Worm (Caenorhabditis elegans) whole organism, mixed stage, embryonic: ENCODE data around the gene sand-1.
A peak's percentile ranks its signal among the peaks of the same experiment; 100 is the strongest.

Experiments used
- M03D4.4 ChIP-seq: sonication (generic microtip); optimal IDR thresholded peaks from 2 replicates; lab custom pipeline; 2017; ENCODE audit warnings: mild to moderate bottlenecking, missing genetic modification characterization, missing compliant biosample characterization
- bed-3 ChIP-seq: fragments of 200-800 bp; sonication (Bioruptor generic); optimal IDR thresholded peaks from 3 replicates; lab custom pipeline; 2018; ENCODE audit warnings: mild to moderate bottlenecking, missing genetic modification characterization, moderate library complexity, missing compliant biosample characterization
- blmp-1 ChIP-seq: fragments of 150-350 bp; optimal IDR thresholded peaks from 2 replicates; lab custom pipeline; 2014; ENCODE audit warnings: missing biosample characterization, missing genetic modification characterization
- ceh-39 ChIP-seq: fragments of 150-350 bp; optimal IDR thresholded peaks from 2 replicates; lab custom pipeline; 2014; ENCODE audit warnings: missing biosample characterization, missing genetic modification characterization
- ceh-43 ChIP-seq: fragments of 200-800 bp; sonication (Bioruptor generic); optimal IDR thresholded peaks from 2 replicates; lab custom pipeline; 2018; ENCODE audit warnings: mild to moderate bottlenecking, missing genetic modification characterization, moderate library complexity, missing compliant biosample characterization
- ceh-83 ChIP-seq: fragments of 200-800 bp; sonication (Bioruptor generic); optimal IDR thresholded peaks from 2 replicates; lab custom pipeline; 2018; ENCODE audit warnings: mild to moderate bottlenecking, missing genetic modification characterization, missing compliant biosample characterization
- ces-1 ChIP-seq: fragments of 150-350 bp; optimal IDR thresholded peaks from 2 replicates; lab custom pipeline; 2014; ENCODE audit warnings: missing biosample characterization, missing genetic modification reagents, missing genetic modification characterization
- cnd-1 ChIP-seq: fragments of 200-800 bp; sonication (Bioruptor generic); optimal IDR thresholded peaks from 2 replicates; lab custom pipeline; 2018; ENCODE audit warnings: mild to moderate bottlenecking, missing genetic modification characterization, missing compliant biosample characterization
- drap-1 ChIP-seq: fragments of 200-800 bp; sonication (Bioruptor generic); optimal IDR thresholded peaks from 3 replicates; lab custom pipeline; 2018; ENCODE audit warnings: mild to moderate bottlenecking, missing genetic modification characterization, missing compliant biosample characterization
- elt-1 ChIP-seq: sonication (generic microtip); optimal IDR thresholded peaks from 2 replicates; lab custom pipeline; 2017; ENCODE audit warnings: missing genetic modification characterization, mild to moderate bottlenecking, missing compliant biosample characterization, antibody characterized with exemption, moderate library complexity, borderline replicate concordance; ENCODE audit not compliant: insufficient read depth
- elt-3 ChIP-seq: fragments of 150-350 bp; optimal IDR thresholded peaks from 2 replicates; lab custom pipeline; 2014; ENCODE audit warnings: missing biosample characterization, missing genetic modification characterization
- flh-1 ChIP-seq: fragments of 200-800 bp; sonication (Bioruptor generic); optimal IDR thresholded peaks from 2 replicates; lab custom pipeline; 2018; ENCODE audit warnings: mild to moderate bottlenecking, missing genetic modification characterization, moderate library complexity, missing compliant biosample characterization
- ham-2 ChIP-seq: fragments of 200-800 bp; sonication (Bioruptor generic); optimal IDR thresholded peaks from 2 replicates; lab custom pipeline; 2018; ENCODE audit warnings: mild to moderate bottlenecking, missing genetic modification characterization, missing compliant biosample characterization
- hlh-1 ChIP-seq: fragments of 150-350 bp; optimal IDR thresholded peaks from 2 replicates; lab custom pipeline; 2014; ENCODE audit warnings: missing biosample characterization, missing genetic modification reagents, missing genetic modification characterization
- lin-13 ChIP-seq: fragments of 150-350 bp; optimal IDR thresholded peaks from 2 replicates; lab custom pipeline; 2014; ENCODE audit warnings: missing biosample characterization, missing genetic modification characterization
- lin-32 ChIP-seq: fragments of 200-800 bp; sonication (Bioruptor generic); optimal IDR thresholded peaks from 2 replicates; lab custom pipeline; 2018; ENCODE audit warnings: mild to moderate bottlenecking, missing genetic modification characterization, missing compliant biosample characterization
- lsy-2 ChIP-seq: fragments of 150-350 bp; optimal IDR thresholded peaks from 2 replicates; lab custom pipeline; 2014; ENCODE audit warnings: missing biosample characterization, missing genetic modification characterization
- mab-5 ChIP-seq: fragments of 150-350 bp; optimal IDR thresholded peaks from 2 replicates; lab custom pipeline; 2014; ENCODE audit warnings: missing biosample characterization, missing genetic modification characterization
- mep-1 ChIP-seq: fragments of 150-350 bp; optimal IDR thresholded peaks from 2 replicates; lab custom pipeline; 2017; ENCODE audit warnings: missing biosample characterization, missing genetic modification reagents, missing genetic modification characterization, inconsistent platforms
- mls-2 ChIP-seq: sonication (generic microtip); optimal IDR thresholded peaks from 2 replicates; lab custom pipeline; 2016; ENCODE audit warnings: mild to moderate bottlenecking, missing genetic modification characterization, moderate library complexity, missing compliant biosample characterization
- nhr-2 ChIP-seq: fragments of 150-350 bp; optimal IDR thresholded peaks from 2 replicates; lab custom pipeline; 2014; ENCODE audit warnings: missing biosample characterization, missing genetic modification characterization
- nhr-237 ChIP-seq: fragments of 150-350 bp; optimal IDR thresholded peaks from 2 replicates; lab custom pipeline; 2014; ENCODE audit warnings: missing biosample characterization, missing genetic modification characterization
- nhr-28 ChIP-seq: fragments of 150-350 bp; optimal IDR thresholded peaks from 2 replicates; lab custom pipeline; 2014; ENCODE audit warnings: missing biosample characterization, missing genetic modification characterization
- nhr-76 ChIP-seq: sonication (generic microtip); optimal IDR thresholded peaks from 2 replicates; lab custom pipeline; 2017; ENCODE audit warnings: missing biosample characterization, missing genetic modification characterization
- pha-4 ChIP-seq: fragments of 150-350 bp; optimal IDR thresholded peaks from 2 replicates; lab custom pipeline; 2018; ENCODE audit warnings: missing biosample characterization, missing genetic modification reagents, missing genetic modification characterization
- sem-2 ChIP-seq: fragments of 200-800 bp; sonication (Bioruptor generic); optimal IDR thresholded peaks from 2 replicates; lab custom pipeline; 2018; ENCODE audit warnings: mild to moderate bottlenecking, missing genetic modification characterization, missing compliant biosample characterization
- snpc-4 ChIP-seq: fragments of 150-350 bp; optimal IDR thresholded peaks from 2 replicates; lab custom pipeline; 2014; ENCODE audit warnings: missing biosample characterization, missing genetic modification characterization
- sptf-1 ChIP-seq: sonication (generic microtip); optimal IDR thresholded peaks from 2 replicates; lab custom pipeline; 2017; ENCODE audit warnings: mild to moderate bottlenecking, missing genetic modification characterization, moderate library complexity, missing compliant biosample characterization
- unc-120 ChIP-seq: sonication (generic microtip); optimal IDR thresholded peaks from 2 replicates; lab custom pipeline; 2017; ENCODE audit warnings: missing genetic modification characterization, missing compliant biosample characterization; ENCODE audit not compliant: poor library complexity, severe bottlenecking
- unc-39 ChIP-seq: fragments of 150-350 bp; optimal IDR thresholded peaks from 2 replicates; lab custom pipeline; 2014; ENCODE audit warnings: missing biosample characterization, missing genetic modification characterization
- unc-62 ChIP-seq: fragments of 150-350 bp; optimal IDR thresholded peaks from 2 replicates; lab custom pipeline; 2014; ENCODE audit warnings: missing biosample characterization, missing genetic modification reagents, missing genetic modification characterization
- zip-8 ChIP-seq: fragments of 150-350 bp; optimal IDR thresholded peaks from 2 replicates; lab custom pipeline; 2014; ENCODE audit warnings: missing biosample characterization, missing genetic modification characterization
- ztf-11 ChIP-seq: fragments of 150-350 bp; optimal IDR thresholded peaks from 2 replicates; lab custom pipeline; 2014; ENCODE audit warnings: missing biosample characterization, missing genetic modification characterization

Gene sand-1

ce11 chrIV:5388477-5389065 is 21.9 kb downstream of the sand-1 start, which contains the start of gene elo-6:
Gene elo-6, minus strand, starts transcription at chrIV:5388559.
- TF ChIP-seq mls-2 (tag; lab: Kevin White, UChicago) (no peak), lsy-2 (no peak), blmp-1 (no peak), M03D4.4 (tag; lab: Kevin White, UChicago) (no peak), ham-2 (GFP tag; lab: Kevin White, UChicago) (no peak), pha-4 (tag; lab: Kevin White, UChicago) (no peak), mep-1 (no peak), sptf-1 (tag; lab: Kevin White, UChicago) (no peak)
- TF ChIP-seq, all 35 proteins: peak for 0

- TF ChIP-seq elt-3, result no peak
- no peak for TF ChIP-seq blmp-1
- no peak for TF ChIP-seq mep-1
- TF ChIP-seq ceh-83 (GFP tag; lab: Kevin White, UChicago), result no peak
- TF ChIP-seq cnd-1 (tag; lab: Kevin White, UChicago), result no peak
- TF ChIP-seq lin-32 (GFP tag; lab: Kevin White, UChicago), result no peak
- no peak for TF ChIP-seq elt-1 (tag; lab: Kevin White, UChicago)
- no peak for TF ChIP-seq snpc-4 (tag; lab: Kevin White, UChicago)
- TF ChIP-seq ztf-11, result no peak
- no peak for TF ChIP-seq zip-8 (tag; lab: Kevin White, UChicago)
- no peak for TF ChIP-seq mls-2 (tag; lab: Kevin White, UChicago)
- TF ChIP-seq nhr-2, result no peak
Observed at ce11 chrIV:5389951-5390350, 23.3 kb downstream of the sand-1 start.

- TF ChIP-seq flh-1 (GFP tag; lab: Kevin White, UChicago) (no peak), unc-39 (tag; lab: Kevin White, UChicago) (no peak), nhr-2 (no peak), mep-1 (no peak), elt-1 (tag; lab: Kevin White, UChicago) (no peak)
- TF ChIP-seq, all 35 proteins: peak for 0
Observed at ce11 chrIV:5391507-5392057, 24.9 kb downstream of the sand-1 start, which contains the start of the genes htp-1 and ZK616.5. Gene htp-1, minus strand, starts transcription at chrIV:5391557. Gene ZK616.5, plus strand, starts transcription at chrIV:5391929.

ce11 chrIV:5393566-5393965 is 26.9 kb downstream of the sand-1 start:
- TF ChIP-seq elt-3, result no peak
- no peak for TF ChIP-seq hlh-1 (tag; lab: Kevin White, UChicago)
- TF ChIP-seq zip-8 (tag; lab: Kevin White, UChicago), result no peak
- no peak for TF ChIP-seq mep-1
- TF ChIP-seq M03D4.4 (tag; lab: Kevin White, UChicago), result no peak
- TF ChIP-seq bed-3, result no peak
- no peak for TF ChIP-seq blmp-1
- TF ChIP-seq nhr-237 (tag; lab: Kevin White, UChicago), result no peak
- TF ChIP-seq mab-5, result no peak
- no peak for TF ChIP-seq lin-13 (tag; lab: Kevin White, UChicago)
- no peak for TF ChIP-seq cnd-1 (tag; lab: Kevin White, UChicago)
- no peak for TF ChIP-seq unc-39 (tag; lab: Kevin White, UChicago)
- no peak for TF ChIP-seq nhr-28 (tag; lab: Kevin White, UChicago)
- TF ChIP-seq lin-32 (GFP tag; lab: Kevin White, UChicago), result no peak
- TF ChIP-seq drap-1 (GFP tag; lab: Kevin White, UChicago), result no peak
- TF ChIP-seq, all 35 proteins: peak for 0

ce11 chrIV:5394687-5395086 is 28.0 kb downstream of the sand-1 start, which contains the start of the genes perm-3 and swsn-6:
Gene perm-3, minus strand, starts transcription at chrIV:5394804.
Gene swsn-6, plus strand, starts transcription at chrIV:5395033.
- TF ChIP-seq blmp-1 (no peak), unc-62 (no peak), mab-5 (no peak), flh-1 (GFP tag; lab: Kevin White, UChicago) (no peak), nhr-76 (no peak), unc-39 (tag; lab: Kevin White, UChicago) (no peak), ham-2 (GFP tag; lab: Kevin White, UChicago) (no peak), ces-1 (GFP tag; lab: Kevin White, UChicago) (peak; percentile 60), ztf-11 (no peak), ceh-83 (GFP tag; lab: Kevin White, UChicago) (no peak), elt-1 (tag; lab: Kevin White, UChicago) (no peak), drap-1 (GFP tag; lab: Kevin White, UChicago) (no peak), sem-2 (GFP tag; lab: Kevin White, UChicago) (no peak), nhr-237 (tag; lab: Kevin White, UChicago) (no peak), mep-1 (peak; percentile 39), pha-4 (tag; lab: Kevin White, UChicago) (peak; percentile 58), ceh-43 (GFP tag; lab: Kevin White, UChicago) (no peak), hlh-1 (tag; lab: Kevin White, UChicago) (peak; percentile 28), ceh-39 (tag; lab: Kevin White, UChicago) (peak; percentile 49), mls-2 (tag; lab: Kevin White, UChicago) (no peak), lin-13 (tag; lab: Kevin White, UChicago) (peak; percentile 88), unc-120 (no peak), cnd-1 (tag; lab: Kevin White, UChicago) (peak; percentile 14), lin-32 (GFP tag; lab: Kevin White, UChicago) (no peak), lsy-2 (peak; percentile 65)
